Fruit fly (Drosophila melanogaster): Measurements from ENCODE around the gene CG4842.

Gene CG4842

dm6 chr3L:16328207-16328891, 39.8 kb upstream of the CG4842 start, which contains the start of gene CG13058 (continued):
- TF ChIP-seq CG6175 (GFP tag; IDR thresholded peaks at IDR 0.05) (no peak), al (GFP tag; IDR thresholded peaks at IDR 0.05) (0 out of 2 replicates have a peak, but pooled peaks have one; percentile 23), nau (GFP tag; optimal IDR thresholded peaks at IDR 0.05) (peak; percentile 56), pb (GFP tag; optimal IDR thresholded peaks at IDR 0.05) (no peak), ftz-f1 (GFP tag; optimal IDR thresholded peaks at IDR 0.05) (no peak), BtbVII (GFP tag; optimal IDR thresholded peaks at IDR 0.05) (peak; percentile 51), trh (GFP tag; optimal IDR thresholded peaks at IDR 0.05) (no peak), klu (GFP tag; IDR thresholded peaks at IDR 0.05) (no peak), HLH4C (GFP tag; IDR thresholded peaks at IDR 0.05; ENCODE audit: partially characterized antibody) (no peak), Hr39 (optimal IDR thresholded peaks at IDR 0.05) (no peak), gem (tag; optimal IDR thresholded peaks at IDR 0.05) (peak; percentile 80), tin (GFP tag; optimal IDR thresholded peaks at IDR 0.05) (peak; percentile 25), CG12659 (GFP tag; optimal IDR thresholded peaks at IDR 0.05) (peak; percentile 70), Jarid2 (GFP tag; optimal IDR thresholded peaks at IDR 0.05) (no peak), CG11093 (GFP tag; IDR thresholded peaks at IDR 0.05) (no peak), pros (GFP tag; optimal IDR thresholded peaks at IDR 0.05) (no peak), CG9609 (GFP tag; optimal IDR thresholded peaks at IDR 0.05) (peak; percentile 61), Hsf (GFP tag; optimal IDR thresholded peaks at IDR 0.05) (peak; percentile 57), ci (GFP tag; IDR thresholded peaks at IDR 0.05) (peak; percentile 75), CG17612 (GFP tag; IDR thresholded peaks at IDR 0.05) (no peak), CG1603 (tag; optimal IDR thresholded peaks at IDR 0.05) (peak; percentile 28), CG17186 (GFP tag; optimal IDR thresholded peaks at IDR 0.05) (no peak), CG4328 (GFP tag; optimal IDR thresholded peaks at IDR 0.05) (no peak), NC2β (GFP tag; optimal IDR thresholded peaks at IDR 0.05) (no peak), Eip74EF (GFP tag; optimal IDR thresholded peaks at IDR 0.05) (peak in 1 of 2 experiments; percentile 15), CG2712 (tag; optimal IDR thresholded peaks at IDR 0.05) (no peak), CG3838 (GFP tag; optimal IDR thresholded peaks at IDR 0.05) (peak; percentile 18), esg (GFP tag; conservative IDR thresholded peaks at IDR 0.05) (peak; percentile 81), CG6683 (GFP tag; optimal IDR thresholded peaks at IDR 0.05) (no peak), CG7556 (GFP tag; optimal IDR thresholded peaks at IDR 0.05) (peak; percentile 69), Gsc (GFP tag; IDR thresholded peaks at IDR 0.05) (no peak), CG3163 (GFP tag; optimal IDR thresholded peaks at IDR 0.05) (no peak), Rx (GFP tag; IDR thresholded peaks at IDR 0.05) (no peak), CG17829 (tag; optimal IDR thresholded peaks at IDR 0.05) (no peak), cas (GFP tag; IDR thresholded peaks at IDR 0.05) (no peak), CG10274 (GFP tag; optimal IDR thresholded peaks at IDR 0.05) (peak; percentile 5), MBD-R2 (GFP tag; IDR thresholded peaks at IDR 0.05) (peak; percentile 48), luna (GFP tag; optimal IDR thresholded peaks at IDR 0.05) (no peak), CG17328 (GFP tag; IDR thresholded peaks at IDR 0.05) (peak; percentile 71; the same call in 1 of the 2 replicates), kah (GFP tag; optimal IDR thresholded peaks at IDR 0.05) (peak; percentile 19), Hr3 (GFP tag; optimal IDR thresholded peaks at IDR 0.05) (peak; percentile 48), CG31365 (tag; optimal IDR thresholded peaks at IDR 0.05) (no peak), ato (GFP tag; IDR thresholded peaks at IDR 0.05; ENCODE audit: partially characterized antibody) (no peak), onecut (GFP tag; IDR thresholded peaks at IDR 0.05) (peak; percentile 30; the same call in 1 of the 2 replicates), h (optimal IDR thresholded peaks at IDR 0.05) (no peak), CG10321 (GFP tag; IDR thresholded peaks at IDR 0.05) (no peak), eyg (GFP tag; optimal IDR thresholded peaks at IDR 0.05) (no peak), tup (GFP tag; optimal IDR thresholded peaks at IDR 0.05) (no peak), CG15601 (tag; optimal IDR thresholded peaks at IDR 0.05) (no peak), CG12071 (GFP tag; optimal IDR thresholded peaks at IDR 0.05) (peak; percentile 56), cato (GFP tag; optimal IDR thresholded peaks at IDR 0.05; ENCODE audit: borderline replicate concordance) (no peak)

Data from whole organism, embryonic.